Fruit fly (Drosophila melanogaster) whole organism, adult: Measurements from ENCODE around the gene CG43221.

ENCODE experiments used
- CG11617 ChIP-seq: fragments of 200-800 bp; sonication (Bioruptor generic); optimal IDR thresholded peaks from 2 replicates; lab custom pipeline; 2017; ENCODE audit warnings: mild to moderate bottlenecking, missing biosample characterization, missing genetic modification reagents, missing genetic modification characterization
- CG12768 ChIP-seq: fragments of 200-800 bp; sonication (Bioruptor generic); optimal IDR thresholded peaks from 2 replicates; lab custom pipeline; 2017; ENCODE audit warnings: missing biosample characterization, missing genetic modification characterization, mild to moderate bottlenecking, moderate library complexity, missing genetic modification reagents
- CG14711 ChIP-seq: fragments of 200-800 bp; sonication (Bioruptor generic); optimal IDR thresholded peaks from 2 replicates; lab custom pipeline; 2018; ENCODE audit warnings: missing biosample characterization, mild to moderate bottlenecking, missing genetic modification characterization, moderate library complexity
- CG1620 ChIP-seq: fragments of 200-800 bp; sonication (Bioruptor generic); optimal IDR thresholded peaks from 2 replicates; lab custom pipeline; 2016; ENCODE audit warnings: missing biosample characterization, missing genetic modification characterization
- CG33017 ChIP-seq: fragments of 200-800 bp; sonication (Bioruptor generic); optimal IDR thresholded peaks from 2 replicates; lab custom pipeline; 2018; ENCODE audit warnings: missing biosample characterization, mild to moderate bottlenecking, missing genetic modification characterization, moderate library complexity
- CG5204 ChIP-seq: fragments of 200-800 bp; sonication (Bioruptor generic); optimal IDR thresholded peaks from 2 replicates; lab custom pipeline; 2016; ENCODE audit warnings: missing biosample characterization, missing genetic modification characterization
- CG7045 ChIP-seq: fragments of 200-800 bp; sonication (Bioruptor generic); optimal IDR thresholded peaks from 2 replicates; lab custom pipeline; 2017; ENCODE audit warnings: missing biosample characterization, mild to moderate bottlenecking, missing genetic modification characterization
- CG7101 ChIP-seq: fragments of 200-800 bp; sonication (Bioruptor generic); optimal IDR thresholded peaks from 2 replicates; lab custom pipeline; 2018; ENCODE audit warnings: missing biosample characterization, mild to moderate bottlenecking, missing genetic modification characterization, moderate library complexity
- Clk ChIP-seq: fragments of 200-800 bp; sonication (Bioruptor generic); optimal IDR thresholded peaks from 2 replicates; lab custom pipeline; 2017; ENCODE audit warnings: missing biosample characterization, missing genetic modification characterization
- Crg-1 ChIP-seq: fragments of 200-800 bp; sonication (Bioruptor generic); optimal IDR thresholded peaks from 2 replicates; lab custom pipeline; 2016; ENCODE audit warnings: missing biosample characterization, missing genetic modification characterization
- Hr96 ChIP-seq: fragments of 200-800 bp; sonication (Bioruptor generic); optimal IDR thresholded peaks from 2 replicates; lab custom pipeline; 2016; ENCODE audit warnings: missing biosample characterization, missing genetic modification characterization
- Mnt ChIP-seq: fragments of 200-800 bp; sonication (Bioruptor generic); optimal IDR thresholded peaks from 2 replicates; lab custom pipeline; 2016; ENCODE audit warnings: missing biosample characterization, mild to moderate bottlenecking, missing genetic modification characterization
- bab1 ChIP-seq: fragments of 200-800 bp; sonication (Bioruptor generic); optimal IDR thresholded peaks from 3 replicates; lab custom pipeline; 2019; ENCODE audit warnings: missing biosample characterization, mild to moderate bottlenecking, missing genetic modification characterization, moderate library complexity
- cic ChIP-seq: fragments of 200-800 bp; sonication (Bioruptor generic); optimal IDR thresholded peaks from 2 replicates; lab custom pipeline; 2017; ENCODE audit warnings: missing biosample characterization, mild to moderate bottlenecking, missing genetic modification characterization, moderate library complexity
- cnc ChIP-seq, 2 experiments: fragments of >200 bp; optimal IDR thresholded peaks; 2 replicates each; lab custom pipeline; 2017
- kay ChIP-seq: fragments of 200-800 bp; sonication (Bioruptor generic); peaks from one replicate; lab custom pipeline; 2016; ENCODE audit warnings: missing biosample characterization, missing genetic modification characterization, borderline replicate concordance
- ovo ChIP-seq: fragments of 200-800 bp; sonication (Bioruptor generic); optimal IDR thresholded peaks from 2 replicates; lab custom pipeline; 2016; ENCODE audit warnings: missing biosample characterization, missing genetic modification characterization
- pad ChIP-seq: fragments of 200-800 bp; sonication (Bioruptor generic); optimal IDR thresholded peaks from 3 replicates; lab custom pipeline; 2017; ENCODE audit warnings: missing biosample characterization, missing genetic modification characterization, mild to moderate bottlenecking, moderate library complexity, missing genetic modification reagents
- tj ChIP-seq: fragments of 200-800 bp; sonication (Bioruptor generic); optimal IDR thresholded peaks from 3 replicates; lab custom pipeline; 2017; ENCODE audit warnings: missing biosample characterization, mild to moderate bottlenecking, missing genetic modification characterization, moderate library complexity
- toe ChIP-seq: fragments of 200-800 bp; sonication (Bioruptor generic); optimal IDR thresholded peaks from 2 replicates; lab custom pipeline; 2016; ENCODE audit warnings: missing biosample characterization, missing genetic modification characterization

Gene CG43221

DNA sequence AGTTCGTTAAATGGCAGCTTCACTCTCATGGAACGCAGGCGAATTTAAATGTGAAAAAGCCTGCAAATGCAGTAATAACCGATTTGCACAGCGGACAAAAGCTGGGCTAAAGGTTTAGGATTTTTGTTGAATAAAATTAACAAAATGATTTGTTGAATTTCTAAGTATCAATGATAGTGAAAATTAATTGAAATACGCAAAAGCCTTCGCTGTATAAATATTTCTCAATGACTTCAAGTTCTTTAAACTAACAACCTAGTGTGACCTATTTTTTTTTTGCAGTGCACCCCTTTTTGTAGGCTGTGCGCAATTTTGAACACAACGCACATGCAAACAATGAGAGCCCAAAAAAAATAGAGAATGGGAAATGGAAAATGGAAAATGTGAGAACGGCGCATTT is 18.6 kb upstream of the CG43221 start:
- TF ChIP-seq Clk (GFP tag; lab: Kevin White, UChicago) (no peak), kay (GFP tag; lab: Kevin White, UChicago) (no peak), bab1 (no peak), ovo (GFP tag; lab: Kevin White, UChicago) (no peak), CG12768 (GFP tag; lab: Kevin White, UChicago) (no peak), CG11617 (GFP tag; lab: Kevin White, UChicago) (no peak), Mnt (GFP tag; lab: Kevin White, UChicago) (no peak), CG5204 (GFP tag; lab: Kevin White, UChicago) (no peak), toe (GFP tag; lab: Kevin White, UChicago) (no peak), CG1620 (GFP tag; lab: Kevin White, UChicago) (no peak), tj (GFP tag; lab: Kevin White, UChicago) (no peak), cnc (optimal IDR thresholded peaks at IDR 0.05; lab: Kevin White, UChicago) (no peak), Hr96 (GFP tag; lab: Kevin White, UChicago) (no peak), Crg-1 (GFP tag; lab: Kevin White, UChicago) (no peak), cic (GFP tag; lab: Kevin White, UChicago) (no peak)

- no peak for TF ChIP-seq kay (GFP tag; lab: Kevin White, UChicago)
- no peak for TF ChIP-seq CG33017 (tag; lab: Kevin White, UChicago)
- no peak for TF ChIP-seq CG1620 (GFP tag; lab: Kevin White, UChicago)
- no peak for TF ChIP-seq pad (GFP tag; lab: Kevin White, UChicago)
- no peak for TF ChIP-seq Mnt (GFP tag; lab: Kevin White, UChicago)
- TF ChIP-seq Hr96 (GFP tag; lab: Kevin White, UChicago) = no peak
Observed at dm6 chr2L:17470630-17471029, 14.9 kb upstream of the CG43221 start.

DNA sequence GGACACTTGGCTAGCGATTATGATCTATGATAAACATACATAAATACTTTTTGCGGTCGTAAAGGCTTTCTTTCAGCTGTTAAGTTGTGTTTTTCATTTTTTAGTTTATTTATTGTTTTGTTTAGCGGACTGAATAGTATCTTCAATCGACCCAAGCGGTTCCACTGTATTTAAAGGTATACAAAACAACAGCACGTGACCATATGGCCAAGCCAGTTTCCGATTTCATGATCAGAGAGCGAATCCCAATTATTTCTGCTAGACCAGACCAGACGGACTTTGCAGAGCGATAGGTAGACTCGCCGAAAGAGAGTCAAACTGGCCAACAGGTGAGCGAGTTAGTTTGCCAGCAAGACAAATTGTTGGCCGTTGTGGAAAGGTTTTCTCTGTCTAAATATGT is 14.0 kb upstream of the CG43221 start, which contains the start of gene Sgt:
Gene Sgt (plus strand): TSS at position 80 of the 400 bp plus-strand sequence.
- no peak for TF ChIP-seq CG12768 (GFP tag; lab: Kevin White, UChicago)
- TF ChIP-seq kay (GFP tag; lab: Kevin White, UChicago) = no peak
- no peak for TF ChIP-seq CG1620 (GFP tag; lab: Kevin White, UChicago)
- TF ChIP-seq CG11617 (GFP tag; lab: Kevin White, UChicago) = no peak
- TF ChIP-seq Mnt (GFP tag; lab: Kevin White, UChicago) = no peak
- no peak for TF ChIP-seq Crg-1 (GFP tag; lab: Kevin White, UChicago)
- TF ChIP-seq CG14711 (tag; lab: Kevin White, UChicago) = no peak
- TF ChIP-seq bab1 = no peak
- no peak for TF ChIP-seq CG5204 (GFP tag; lab: Kevin White, UChicago)
- no peak for TF ChIP-seq toe (GFP tag; lab: Kevin White, UChicago)
- TF ChIP-seq Hr96 (GFP tag; lab: Kevin White, UChicago) = no peak

- TF ChIP-seq pad (GFP tag; lab: Kevin White, UChicago) (peak; percentile 37), CG7045 (GFP tag; lab: Kevin White, UChicago) (peak; percentile 4), toe (GFP tag; lab: Kevin White, UChicago) (no peak), Hr96 (GFP tag; lab: Kevin White, UChicago) (no peak), CG33017 (tag; lab: Kevin White, UChicago) (no peak), CG5204 (GFP tag; lab: Kevin White, UChicago) (no peak), CG11617 (GFP tag; lab: Kevin White, UChicago) (peak; percentile 36), kay (GFP tag; lab: Kevin White, UChicago) (no peak), Mnt (GFP tag; lab: Kevin White, UChicago) (no peak), CG7101 (tag; lab: Kevin White, UChicago) (no peak), cic (GFP tag; lab: Kevin White, UChicago) (no peak), Crg-1 (GFP tag; lab: Kevin White, UChicago) (no peak), cnc (optimal IDR thresholded peaks at IDR 0.05; lab: Kevin White, UChicago) (no peak), bab1 (peak; percentile 38), CG1620 (GFP tag; lab: Kevin White, UChicago) (no peak), ovo (GFP tag; lab: Kevin White, UChicago) (peak; percentile 40), Clk (GFP tag; lab: Kevin White, UChicago) (no peak), CG12768 (GFP tag; lab: Kevin White, UChicago) (peak; percentile 54), tj (GFP tag; lab: Kevin White, UChicago) (peak; percentile 4), CG14711 (tag; lab: Kevin White, UChicago) (peak; percentile 6)
Observed at dm6 chr2L:17472582-17473524, 12.7 kb upstream of the CG43221 start, which contains the start of gene BicD. Gene BicD (minus strand): TSS chr2L:17473215.

DNA sequence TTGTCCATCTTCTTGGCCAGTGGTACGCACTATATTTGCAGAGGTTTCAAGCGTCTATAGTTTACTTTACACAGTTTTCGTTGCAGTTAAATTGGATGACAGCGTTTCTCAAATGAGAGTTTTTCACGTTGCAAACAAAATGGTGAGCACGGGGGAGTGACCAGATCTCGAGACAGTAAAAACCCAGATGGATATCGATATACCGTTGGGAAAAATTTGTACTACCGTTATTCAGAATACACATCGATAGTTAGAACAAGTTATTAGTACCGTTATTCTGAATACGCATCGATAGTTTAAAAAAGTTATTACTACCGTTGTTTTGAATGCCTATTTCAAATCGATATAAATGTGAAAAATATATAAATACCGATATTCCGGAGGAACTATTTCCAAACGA is 7.8 kb upstream of the CG43221 start, which contains the start of gene cass:
Gene cass (minus strand): TSS at position 179 of the 400 bp plus-strand sequence.
- TF ChIP-seq Hr96 (GFP tag; lab: Kevin White, UChicago) = no peak
- no peak for TF ChIP-seq cnc (optimal IDR thresholded peaks at IDR 0.05; lab: Kevin White, UChicago)
- TF ChIP-seq toe (GFP tag; lab: Kevin White, UChicago) = no peak
- TF ChIP-seq bab1 = peak; percentile 73
- peak; percentile 33 for TF ChIP-seq Mnt (GFP tag; lab: Kevin White, UChicago)
- no peak for TF ChIP-seq Crg-1 (GFP tag; lab: Kevin White, UChicago)
- TF ChIP-seq CG5204 (GFP tag; lab: Kevin White, UChicago) = no peak
- TF ChIP-seq pad (GFP tag; lab: Kevin White, UChicago) = peak; percentile 19
- peak; percentile 18 for TF ChIP-seq cic (GFP tag; lab: Kevin White, UChicago)
- no peak for TF ChIP-seq kay (GFP tag; lab: Kevin White, UChicago)
- TF ChIP-seq CG11617 (GFP tag; lab: Kevin White, UChicago) = peak; percentile 8
- no peak for TF ChIP-seq CG33017 (tag; lab: Kevin White, UChicago)
- peak; percentile 98 for TF ChIP-seq ovo (GFP tag; lab: Kevin White, UChicago)
- TF ChIP-seq CG14711 (tag; lab: Kevin White, UChicago) = no peak
- no peak for TF ChIP-seq CG7101 (tag; lab: Kevin White, UChicago)
- no peak for TF ChIP-seq CG7045 (GFP tag; lab: Kevin White, UChicago)
- TF ChIP-seq tj (GFP tag; lab: Kevin White, UChicago) = no peak
- TF ChIP-seq CG12768 (GFP tag; lab: Kevin White, UChicago) = no peak
- TF ChIP-seq CG1620 (GFP tag; lab: Kevin White, UChicago) = no peak
- no peak for TF ChIP-seq Clk (GFP tag; lab: Kevin White, UChicago)
